Fruit fly (Drosophila melanogaster) whole organism, embryonic: ENCODE measurements around the gene SecCl.
A peak's percentile ranks its signal among the peaks of the same experiment; 100 is the strongest.

Experiments used
- ATbp ChIP-seq: fragments of 200-800 bp; sonication (Bioruptor generic); optimal IDR thresholded peaks from 2 replicates; lab custom pipeline; 2017; ENCODE audit warnings: missing biosample characterization, mild to moderate bottlenecking, missing genetic modification characterization, missing genetic modification reagents
- B-H1 ChIP-seq: fragments of 200-800 bp; sonication (Bioruptor generic); IDR thresholded peaks from 3 replicates; pipeline ENCODE4 v1.3.6; 2022; ENCODE audit warnings: missing biosample characterization, missing genetic modification characterization
- Bteb2 ChIP-seq: fragments of 200-800 bp; sonication (Bioruptor generic); optimal IDR thresholded peaks from 2 replicates; lab custom pipeline; 2016; ENCODE audit warnings: missing biosample characterization, missing genetic modification characterization
- CG10147 ChIP-seq: fragments of 200-800 bp; sonication (Bioruptor generic); optimal IDR thresholded peaks from 2 replicates; lab custom pipeline; 2019; ENCODE audit warnings: missing biosample characterization, mild to moderate bottlenecking, missing genetic modification characterization, moderate library complexity
- CG13296 ChIP-seq: fragments of 200-800 bp; sonication (Bioruptor generic); optimal IDR thresholded peaks from 3 replicates; lab custom pipeline; 2018; ENCODE audit warnings: missing biosample characterization, mild to moderate bottlenecking, missing genetic modification characterization
- CG13424 ChIP-seq: fragments of 200-800 bp; sonication (Bioruptor generic); optimal IDR thresholded peaks from 2 replicates; lab custom pipeline; 2019; ENCODE audit warnings: missing biosample characterization, mild to moderate bottlenecking, missing genetic modification characterization, moderate library complexity
- CG14667 ChIP-seq: fragments of 200-800 bp; sonication (Bioruptor generic); IDR thresholded peaks from 2 replicates; pipeline ENCODE4 v1.3.6; 2022; ENCODE audit warnings: missing biosample characterization, missing genetic modification characterization
- CG17361 ChIP-seq: fragments of 200-800 bp; sonication (Bioruptor generic); IDR thresholded peaks from 3 replicates; pipeline ENCODE4 v1.3.6; 2022; ENCODE audit warnings: missing biosample characterization, missing genetic modification characterization
- CG17802 ChIP-seq: fragments of 200-800 bp; sonication (Bioruptor generic); optimal IDR thresholded peaks from 2 replicates; lab custom pipeline; 2018; ENCODE audit warnings: missing biosample characterization, mild to moderate bottlenecking, missing genetic modification characterization, moderate library complexity
- CG43689 ChIP-seq: fragments of 200-800 bp; sonication (Bioruptor generic); IDR thresholded peaks from 2 replicates; pipeline ENCODE4 v1.3.6; 2022; ENCODE audit warnings: missing biosample characterization, missing genetic modification characterization
- CG5245 ChIP-seq: fragments of 200-800 bp; sonication (Bioruptor generic); optimal IDR thresholded peaks from 3 replicates; lab custom pipeline; 2016; ENCODE audit warnings: missing biosample characterization, missing genetic modification characterization
- CG6683 ChIP-seq: fragments of 200-800 bp; sonication (Bioruptor generic); optimal IDR thresholded peaks from 2 replicates; lab custom pipeline; 2017; ENCODE audit warnings: missing biosample characterization, mild to moderate bottlenecking, missing genetic modification characterization, missing genetic modification reagents
- CG6689 ChIP-seq: fragments of 200-800 bp; sonication (Bioruptor generic); IDR thresholded peaks from 2 replicates; pipeline ENCODE4 v1.3.6; 2022; ENCODE audit warnings: missing biosample characterization, missing genetic modification characterization
- CG7745 ChIP-seq: fragments of 200-800 bp; sonication (Bioruptor generic); optimal IDR thresholded peaks from 2 replicates; lab custom pipeline; 2018; ENCODE audit warnings: missing biosample characterization, mild to moderate bottlenecking, missing genetic modification characterization, moderate library complexity
- CG9437 ChIP-seq: fragments of 200-800 bp; sonication (Bioruptor generic); optimal IDR thresholded peaks from 2 replicates; lab custom pipeline; 2018; ENCODE audit warnings: missing biosample characterization, mild to moderate bottlenecking, missing genetic modification characterization
- HLH3B ChIP-seq: fragments of 200-800 bp; sonication (Bioruptor generic); IDR thresholded peaks from 2 replicates; pipeline ENCODE4 v1.3.6; 2022; ENCODE audit warnings: missing biosample characterization, missing genetic modification characterization
- Hr78 ChIP-seq, 2 experiments: fragments of 200-800 bp in 1 of 2; fragments of >200 bp in 1 of 2; sonication (Bioruptor generic) in 1 of 2; optimal IDR thresholded peaks; 2 replicates each; lab custom pipeline; 2017 to 2019; ENCODE audit warnings: missing biosample characterization in 2 of 2, missing genetic modification characterization in 2 of 2, mild to moderate bottlenecking in 1 of 2, moderate library complexity in 1 of 2
- MBD-R2 ChIP-seq: fragments of 200-800 bp; sonication (Bioruptor generic); IDR thresholded peaks from 2 replicates; pipeline ENCODE4 v1.3.6; 2022; ENCODE audit warnings: missing biosample characterization, missing genetic modification characterization
- Ptx1 ChIP-seq: fragments of 200-800 bp; sonication (Bioruptor generic); IDR thresholded peaks from 2 replicates; pipeline ENCODE4 v1.3.6; 2022; ENCODE audit warnings: missing biosample characterization, missing genetic modification characterization
- Rfx ChIP-seq: fragments of 200-800 bp; sonication (Bioruptor generic); IDR thresholded peaks from 2 replicates; pipeline ENCODE4 v1.3.6; 2022; ENCODE audit warnings: missing biosample characterization, missing genetic modification characterization
- Xrp1 ChIP-seq: fragments of 200-800 bp; sonication (Bioruptor generic); IDR thresholded peaks from 2 replicates; pipeline ENCODE4 v1.3.6; 2022; ENCODE audit warnings: missing biosample characterization, missing genetic modification characterization
- ac ChIP-seq: fragments of 200-800 bp; sonication (Bioruptor generic); optimal IDR thresholded peaks from 3 replicates; lab custom pipeline; 2017; ENCODE audit warnings: missing biosample characterization, mild to moderate bottlenecking, missing genetic modification characterization
- ap ChIP-seq: fragments of 200-800 bp; sonication (Bioruptor generic); IDR thresholded peaks from 2 replicates; pipeline ENCODE4 v1.3.6; 2022; ENCODE audit warnings: missing biosample characterization, missing genetic modification characterization
- ase ChIP-seq: fragments of 200-800 bp; sonication (Bioruptor generic); IDR thresholded peaks from 3 replicates; pipeline ENCODE4 v1.3.6; 2022; ENCODE audit warnings: missing biosample characterization, missing genetic modification characterization
- crol ChIP-seq: fragments of 200-800 bp; sonication (Bioruptor generic); IDR thresholded peaks from 2 replicates; pipeline ENCODE4 v1.3.6; 2022; ENCODE audit warnings: missing biosample characterization, missing genetic modification characterization
- dmrt99B ChIP-seq: fragments of 200-800 bp; sonication (Bioruptor generic); optimal IDR thresholded peaks from 2 replicates; lab custom pipeline; 2018; ENCODE audit warnings: missing biosample characterization, mild to moderate bottlenecking, missing genetic modification characterization, moderate library complexity
- dysf ChIP-seq: fragments of 200-800 bp; sonication (Bioruptor generic); IDR thresholded peaks from 3 replicates; pipeline ENCODE4 v1.3.6; 2022; ENCODE audit warnings: missing biosample characterization, missing genetic modification characterization
- gcm ChIP-seq: fragments of 200-800 bp; sonication (Bioruptor generic); optimal IDR thresholded peaks from 2 replicates; lab custom pipeline; 2019; ENCODE audit warnings: missing biosample characterization, mild to moderate bottlenecking, missing genetic modification characterization, moderate library complexity
- gem ChIP-seq: fragments of 200-800 bp; sonication (Bioruptor generic); optimal IDR thresholded peaks from 2 replicates; lab custom pipeline; 2019; ENCODE audit warnings: missing biosample characterization, mild to moderate bottlenecking, missing genetic modification characterization, moderate library complexity
- grau ChIP-seq: fragments of 200-800 bp; optimal IDR thresholded peaks from 3 replicates; lab custom pipeline; 2019; ENCODE audit warnings: missing biosample characterization, mild to moderate bottlenecking, missing genetic modification characterization, moderate library complexity
- hkb ChIP-seq, 2 experiments: fragments of 200-800 bp in 1 of 2; fragments of >200 bp in 1 of 2; sonication (Bioruptor generic) in 1 of 2; IDR thresholded peaks in 1 of 2; optimal IDR thresholded peaks in 1 of 2; 2 replicates each; pipeline versions ENCODE4 v1.3.6 to Lab custom; 2017 to 2022; ENCODE audit warnings: missing biosample characterization in 1 of 2, missing genetic modification characterization in 1 of 2
- inv ChIP-seq: fragments of 200-800 bp; sonication (Bioruptor generic); IDR thresholded peaks from 2 replicates; pipeline ENCODE4 v1.3.6; 2022; ENCODE audit warnings: missing biosample characterization, missing genetic modification characterization; ENCODE audit not compliant: partially characterized antibody
- lmd ChIP-seq: fragments of 200-800 bp; sonication (Bioruptor generic); IDR thresholded peaks from 2 replicates; pipeline ENCODE4 v1.3.6; 2022; ENCODE audit warnings: missing biosample characterization, missing genetic modification characterization
- mld ChIP-seq: fragments of 200-800 bp; sonication (Bioruptor generic); IDR thresholded peaks from 3 replicates; pipeline ENCODE4 v1.3.6; 2022; ENCODE audit warnings: missing biosample characterization, missing genetic modification characterization; ENCODE audit not compliant: partially characterized antibody
- odd ChIP-seq: fragments of 200-800 bp; sonication (Bioruptor generic); optimal IDR thresholded peaks from 2 replicates; lab custom pipeline; 2017; ENCODE audit warnings: missing biosample characterization, mild to moderate bottlenecking, missing genetic modification characterization
- onecut ChIP-seq: fragments of 200-800 bp; sonication (Bioruptor generic); IDR thresholded peaks from 2 replicates; pipeline ENCODE4 v1.3.6; 2022; ENCODE audit warnings: missing biosample characterization, missing genetic modification characterization
- p53 ChIP-seq: fragments of 200-800 bp; sonication (Bioruptor generic); optimal IDR thresholded peaks from 2 replicates; lab custom pipeline; 2016; ENCODE audit warnings: missing biosample characterization, missing genetic modification characterization
- pan ChIP-seq, 4 experiments: fragments of >200 bp in 3 of 4; fragments of 200-800 bp in 1 of 4; sonication (Bioruptor generic) in 1 of 4; optimal IDR thresholded peaks in 3 of 4; IDR thresholded peaks in 1 of 4; 2 replicates each; pipeline versions ENCODE4 v1.3.6 to Lab custom; 2017 to 2022; ENCODE audit warnings: missing biosample characterization in 2 of 4, missing genetic modification characterization in 2 of 4, mixed read lengths in 1 of 4
- prd ChIP-seq, 3 experiments: fragments of >200 bp in 2 of 3; fragments of 200-800 bp in 1 of 3; sonication (Bioruptor generic) in 1 of 3; optimal IDR thresholded peaks in 2 of 3; IDR thresholded peaks in 1 of 3; 2 replicates in 2 of 3; 3 replicates in 1 of 3; pipeline versions ENCODE4 v1.3.6 to Lab custom; 2017 to 2022; ENCODE audit warnings: missing biosample characterization in 1 of 3, missing genetic modification characterization in 1 of 3
- ranshi ChIP-seq: fragments of 200-800 bp; sonication (Bioruptor generic); IDR thresholded peaks from 2 replicates; pipeline ENCODE4 v1.3.6; 2022; ENCODE audit warnings: missing biosample characterization, missing genetic modification characterization
- sc ChIP-seq, 3 experiments: fragments of >200 bp in 2 of 3; fragments of 200-800 bp in 1 of 3; sonication (Bioruptor generic) in 1 of 3; optimal IDR thresholded peaks; 2 replicates in 2 of 3; 3 replicates in 1 of 3; lab custom pipeline; 2017; ENCODE audit warnings: mild to moderate bottlenecking in 1 of 3, missing biosample characterization in 1 of 3, missing genetic modification characterization in 1 of 3, missing genetic modification reagents in 1 of 3
- sens ChIP-seq: fragments of 200-800 bp; sonication (Bioruptor generic); peaks from one replicate; lab custom pipeline; 2016; ENCODE audit warnings: missing biosample characterization, missing genetic modification characterization
- tgo ChIP-seq: fragments of 200-800 bp; sonication (Bioruptor generic); IDR thresholded peaks from 3 replicates; pipeline ENCODE4 v1.3.6; 2022; ENCODE audit warnings: missing biosample characterization, missing genetic modification characterization
- zfh1 ChIP-seq: fragments of 200-800 bp; sonication (Bioruptor generic); IDR thresholded peaks from 3 replicates; pipeline ENCODE4 v1.3.6; 2022; ENCODE audit warnings: missing biosample characterization, missing genetic modification characterization

SecCl gene

dm6 chr3L:17458856-17459518, 10.9 kb upstream of the SecCl start (continued):
- TF ChIP-seq ac (GFP tag; lab: Kevin White, UChicago) (no peak), CG7745 (tag; lab: Kevin White, UChicago) (no peak), ase (GFP tag; lab: Robert Waterston, UW) (0 out of 3 replicates have a peak, but pooled peaks have one; percentile 31), CG6689 (GFP tag; lab: Robert Waterston, UW) (peak; percentile 60; the same call in 1 of the 2 replicates), sc (optimal IDR thresholded peaks at IDR 0.05; lab: Kevin White, UChicago) (no peak), sc (GFP tag; optimal IDR thresholded peaks at IDR 0.05; lab: Kevin White, UChicago) (no peak), Hr78 (GFP tag; optimal IDR thresholded peaks at IDR 0.05; lab: Kevin White, UChicago) (no peak), p53 (GFP tag; lab: Kevin White, UChicago) (no peak), dmrt99B (tag; lab: Kevin White, UChicago) (peak; percentile 48), mld (GFP tag; lab: Robert Waterston, UW) (no peak), inv (GFP tag; lab: Robert Waterston, UW) (no peak), ap (no peak), CG13424 (peak; percentile 3), B-H1 (GFP tag; lab: Robert Waterston, UW) (peak; percentile 22; the same call in 1 of the 3 replicates), CG6683 (peak; percentile 11), odd (GFP tag; lab: Kevin White, UChicago) (no peak), CG17802 (tag; lab: Kevin White, UChicago) (no peak)
- TF ChIP-seq, all 482 proteins: peak for 116

dm6 chr3L:17461369-17462012, 8.4 kb upstream of the SecCl start:
- TF ChIP-seq Xrp1 (GFP tag; lab: Robert Waterston, UW) (peak; percentile 59), HLH3B (0 out of 2 replicates have a peak, but pooled peaks have one; percentile 34), crol (GFP tag; lab: Robert Waterston, UW) (peak; percentile 60), CG14667 (GFP tag; lab: Robert Waterston, UW) (0 out of 2 replicates have a peak, but pooled peaks have one; percentile 31), Bteb2 (no peak), CG13296 (GFP tag; lab: Kevin White, UChicago) (no peak), grau (peak; percentile 33), zfh1 (peak; percentile 37; the same call in 1 of the 3 replicates), ATbp (GFP tag; lab: Kevin White, UChicago) (peak; percentile 20), CG5245 (GFP tag; lab: Kevin White, UChicago) (no peak), gem (tag; lab: Kevin White, UChicago) (peak; percentile 12), MBD-R2 (GFP tag; lab: Robert Waterston, UW) (peak; percentile 12; the same call in 1 of the 2 replicates), dysf (GFP tag; lab: Robert Waterston, UW) (peak; percentile 57; the same call in 1 of the 3 replicates), lmd (GFP tag; lab: Robert Waterston, UW) (peak; percentile 11; the same call in 1 of the 2 replicates), hkb (optimal IDR thresholded peaks at IDR 0.05; lab: Kevin White, UChicago) (no peak), hkb (GFP tag; IDR thresholded peaks at IDR 0.05; lab: Robert Waterston, UW) (peak; percentile 18; the same call in 1 of the 2 replicates), CG10147 (GFP tag; lab: Kevin White, UChicago) (peak; percentile 11), ranshi (GFP tag; lab: Robert Waterston, UW) (peak; percentile 45; the same call in 1 of the 2 replicates), Ptx1 (peak; percentile 57; the same call in 1 of the 2 replicates), CG9437 (no peak), Rfx (GFP tag; lab: Robert Waterston, UW) (peak; percentile 48), CG6689 (GFP tag; lab: Robert Waterston, UW) (0 out of 2 replicates have a peak, but pooled peaks have one; percentile 19), CG43689 (GFP tag; lab: Robert Waterston, UW) (no peak), gcm (GFP tag; lab: Kevin White, UChicago) (no peak), prd (optimal IDR thresholded peaks at IDR 0.05; lab: Kevin White, UChicago) (no peak), prd (GFP tag; IDR thresholded peaks at IDR 0.05; lab: Robert Waterston, UW) (peak; percentile 61; the same call in 1 of the 3 replicates), tgo (GFP tag; lab: Robert Waterston, UW) (0 out of 3 replicates have a peak, but pooled peaks have one; percentile 15), onecut (GFP tag; lab: Robert Waterston, UW) (peak; percentile 77), sens (GFP tag; lab: Kevin White, UChicago) (peak; percentile 11), CG17361 (GFP tag; lab: Robert Waterston, UW) (0 out of 3 replicates have a peak, but pooled peaks have one; percentile 9), pan (optimal IDR thresholded peaks at IDR 0.05; lab: Kevin White, UChicago) (no peak), pan (GFP tag; optimal IDR thresholded peaks at IDR 0.05 in 1 of 2, IDR thresholded peaks at IDR 0.05 in 1 of 2) (peak in 1 of 2 experiments; percentile 43)
